Worm (Caenorhabditis elegans): ENCODE results near the gene rer-1.

ce11 chrII:8799725-8800124, 11.4 kb upstream of the rer-1 start:
- no peak for TF ChIP-seq snpc-4 (GFP tag; optimal IDR thresholded peaks at IDR 0.05)
- no peak for TF ChIP-seq snpc-4 (tag; optimal IDR thresholded peaks at IDR 0.05)
- no peak for TF ChIP-seq sea-2 (GFP tag; IDR thresholded peaks at IDR 0.05)
- no peak for TF ChIP-seq ets-4 (GFP tag; optimal IDR thresholded peaks at IDR 0.05)
- TF ChIP-seq dpff-1 (tag; optimal IDR thresholded peaks at IDR 0.05): no peak
- TF ChIP-seq unc-62 (GFP tag; optimal IDR thresholded peaks at IDR 0.05): no peak
- TF ChIP-seq D2030.7 (GFP tag; IDR thresholded peaks at IDR 0.05): no peak
- TF ChIP-seq madf-6 (GFP tag; IDR thresholded peaks at IDR 0.05): no peak
- TF ChIP-seq unc-130 (GFP tag; optimal IDR thresholded peaks at IDR 0.05): no peak
- TF ChIP-seq cebp-2 (GFP tag; IDR thresholded peaks at IDR 0.05): 0 out of 2 replicates have a peak, but pooled peaks have one; percentile 31
- no peak for TF ChIP-seq egl-18 (GFP tag; IDR thresholded peaks at IDR 0.05)
- TF ChIP-seq ztf-18 (tag; optimal IDR thresholded peaks at IDR 0.05): no peak
- no peak for TF ChIP-seq fkh-3 (tag; optimal IDR thresholded peaks at IDR 0.05)
- TF ChIP-seq madf-3 (GFP tag; IDR thresholded peaks at IDR 0.05): no peak
- TF ChIP-seq ztf-6 (GFP tag; IDR thresholded peaks at IDR 0.05): no peak
